In the genomic region with DNA sequence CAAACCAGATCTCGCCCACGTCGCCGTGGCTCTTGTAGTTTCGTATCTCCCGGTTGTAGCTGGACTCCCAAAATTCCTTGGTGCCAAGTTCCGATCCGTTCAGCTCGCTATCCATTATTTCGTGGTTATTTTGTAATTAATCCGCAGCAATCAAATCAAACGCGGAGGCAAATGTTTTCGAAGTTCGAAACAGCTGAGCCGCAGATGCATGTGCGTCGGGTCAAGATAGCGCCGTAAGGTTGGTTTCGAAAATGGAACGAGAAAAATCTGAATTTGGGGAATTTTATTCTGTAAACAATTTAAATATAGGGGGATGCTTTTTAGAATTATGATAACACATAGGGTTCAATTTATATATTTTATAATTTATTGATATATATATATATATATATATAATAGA, we compare ENCODE assay signal across 1 fruit fly cellular context.
A peak's percentile ranks its signal among the peaks of the same experiment; 100 is the strongest.
TF ChIP-seq lines count a peak whose summit lies in the region.

Gene CG9643, minus strand, starts transcription at position 198 of the 400 bp plus-strand sequence.

TF ChIP-seq in whole organism, embryonic, 481 proteins besides CTCF, POLR2A, EP300 and RAD21 (continued from another document):
- peak; percentile 80 for TF ChIP-seq YL-1 (GFP tag; optimal IDR thresholded peaks at IDR 0.05; lab: Kevin White, UChicago)
- TF ChIP-seq crp (GFP tag; optimal IDR thresholded peaks at IDR 0.05; lab: Kevin White, UChicago), result peak; percentile 87 to 97
- peak; percentile 7 for TF ChIP-seq HmgZ (tag; optimal IDR thresholded peaks at IDR 0.05; lab: Kevin White, UChicago)
- peak; percentile 47 for TF ChIP-seq CG4617 (GFP tag; optimal IDR thresholded peaks at IDR 0.05; lab: Kevin White, UChicago; ENCODE audit: borderline replicate concordance)
- peak; percentile 44 for TF ChIP-seq CG8924 (tag; optimal IDR thresholded peaks at IDR 0.05; lab: Kevin White, UChicago)
- peak; percentile 29; the same call in 1 of the 2 replicates for TF ChIP-seq amos (GFP tag; IDR thresholded peaks at IDR 0.05; lab: Robert Waterston, UW; ENCODE audit: partially characterized antibody)
- 0 out of 2 replicates have a peak, but pooled peaks have one; percentile 27 for TF ChIP-seq unc-4 (GFP tag; IDR thresholded peaks at IDR 0.05; lab: Robert Waterston, UW; ENCODE audit: partially characterized antibody)
- no peak for TF ChIP-seq CG18764 (GFP tag; optimal IDR thresholded peaks at IDR 0.05; lab: Kevin White, UChicago)
- TF ChIP-seq Sry-δ (GFP tag; optimal IDR thresholded peaks at IDR 0.05; lab: Kevin White, UChicago), result peak; percentile 14
- no peak for TF ChIP-seq dmrt11E (tag; optimal IDR thresholded peaks at IDR 0.05; lab: Kevin White, UChicago)
- TF ChIP-seq stwl (tag; optimal IDR thresholded peaks at IDR 0.05; lab: Kevin White, UChicago), result peak; percentile 68
- peak; percentile 83 for TF ChIP-seq pzg (GFP tag; optimal IDR thresholded peaks at IDR 0.05; lab: Kevin White, UChicago)
- TF ChIP-seq CG1024 (GFP tag; IDR thresholded peaks at IDR 0.05; lab: Robert Waterston, UW), result 0 out of 2 replicates have a peak, but pooled peaks have one; percentile 11
- TF ChIP-seq CG1603 (tag; optimal IDR thresholded peaks at IDR 0.05; lab: Kevin White, UChicago), result peak; percentile 100
- peak; percentile 44 for TF ChIP-seq CG13287 (GFP tag; IDR thresholded peaks at IDR 0.05; lab: Robert Waterston, UW; ENCODE audit: partially characterized antibody)
- no peak for TF ChIP-seq Adf1 (GFP tag; IDR thresholded peaks at IDR 0.05; lab: Robert Waterston, UW)
- no peak for TF ChIP-seq CG13424 (tag; optimal IDR thresholded peaks at IDR 0.05; lab: Kevin White, UChicago)
- peak; percentile 73 for TF ChIP-seq Dp (GFP tag; optimal IDR thresholded peaks at IDR 0.05; lab: Kevin White, UChicago)
- peak; percentile 46 for TF ChIP-seq trem (tag; optimal IDR thresholded peaks at IDR 0.05; lab: Kevin White, UChicago)
- TF ChIP-seq CG31365 (tag; optimal IDR thresholded peaks at IDR 0.05; lab: Kevin White, UChicago), result no peak
- no peak for TF ChIP-seq dan (GFP tag; IDR thresholded peaks at IDR 0.05; lab: Robert Waterston, UW)
- peak; percentile 7 for TF ChIP-seq CG13775 (GFP tag; optimal IDR thresholded peaks at IDR 0.05; lab: Kevin White, UChicago)
- peak; percentile 39 for TF ChIP-seq CG10267 (tag; optimal IDR thresholded peaks at IDR 0.05; lab: Kevin White, UChicago)
- no peak for TF ChIP-seq ken (GFP tag; IDR thresholded peaks at IDR 0.05; lab: Robert Waterston, UW)
- no peak for TF ChIP-seq jumu (GFP tag; optimal IDR thresholded peaks at IDR 0.05; lab: Kevin White, UChicago)
- no peak for TF ChIP-seq CG9215 (GFP tag; IDR thresholded peaks at IDR 0.05; lab: Robert Waterston, UW)
- TF ChIP-seq phol (tag; optimal IDR thresholded peaks at IDR 0.05; lab: Kevin White, UChicago), result peak; percentile 33
- peak; percentile 40; the same call in 1 of the 2 replicates for TF ChIP-seq Scr (GFP tag; IDR thresholded peaks at IDR 0.05; lab: Robert Waterston, UW; ENCODE audit: partially characterized antibody)
- TF ChIP-seq chn (GFP tag; optimal IDR thresholded peaks at IDR 0.05; lab: Kevin White, UChicago), result no peak
- TF ChIP-seq MESR4 (GFP tag; optimal IDR thresholded peaks at IDR 0.05; lab: Kevin White, UChicago), result peak; percentile 61
- TF ChIP-seq ro (GFP tag; IDR thresholded peaks at IDR 0.05; lab: Robert Waterston, UW), result no peak
- no peak for TF ChIP-seq CG3847 (GFP tag; IDR thresholded peaks at IDR 0.05; lab: Robert Waterston, UW)
- no peak for TF ChIP-seq dimm (GFP tag; IDR thresholded peaks at IDR 0.05; lab: Robert Waterston, UW)
- TF ChIP-seq CG2116 (GFP tag; optimal IDR thresholded peaks at IDR 0.05; lab: Kevin White, UChicago), result peak; percentile 49
- TF ChIP-seq CG5953 (GFP tag; IDR thresholded peaks at IDR 0.05; lab: Robert Waterston, UW), result no peak
- peak; percentile 44 for TF ChIP-seq CG17829 (tag; optimal IDR thresholded peaks at IDR 0.05; lab: Kevin White, UChicago)
- TF ChIP-seq so (GFP tag; IDR thresholded peaks at IDR 0.05; lab: Robert Waterston, UW), result no peak
- no peak for TF ChIP-seq CG7745 (tag; optimal IDR thresholded peaks at IDR 0.05; lab: Kevin White, UChicago)
- TF ChIP-seq hbn (GFP tag; IDR thresholded peaks at IDR 0.05; lab: Robert Waterston, UW; ENCODE audit: partially characterized antibody), result no peak; the same call in 1 of the 2 replicates
